Worm (Caenorhabditis elegans) whole organism, young adult: ENCODE results near the gene lips-13.

ENCODE experiments used
- B0261.1 ChIP-seq: sonication (generic microtip); optimal IDR thresholded peaks from 2 replicates; lab custom pipeline; 2016; ENCODE audit warnings: mild to moderate bottlenecking, missing genetic modification characterization, moderate library complexity, missing compliant biosample characterization
- B0336.3 ChIP-seq: fragments of 200-800 bp; sonication (Bioruptor generic); IDR thresholded peaks from 2 replicates; pipeline ENCODE4 v1.3.6; 2022; ENCODE audit warnings: missing genetic modification characterization, missing compliant biosample characterization
- C06A6.2 ChIP-seq: fragments of 200-800 bp; sonication (Bioruptor generic); conservative IDR thresholded peaks from 2 replicates; pipeline ENCODE4 v1.3.6; 2022; ENCODE audit warnings: missing genetic modification characterization, missing compliant biosample characterization
- D2030.7 ChIP-seq: fragments of 200-800 bp; sonication (Bioruptor generic); IDR thresholded peaks from 2 replicates; pipeline ENCODE4 v1.3.6; 2022; ENCODE audit warnings: missing genetic modification reagents, missing genetic modification characterization, missing compliant biosample characterization
- F39B2.1 ChIP-seq: fragments of 200-800 bp; sonication (Bioruptor generic); IDR thresholded peaks from 2 replicates; pipeline ENCODE4 v1.3.6; 2022; ENCODE audit warnings: missing genetic modification reagents, missing genetic modification characterization, missing compliant biosample characterization
- K12H6.12 ChIP-seq: fragments of 200-800 bp; sonication (Bioruptor generic); optimal IDR thresholded peaks from 2 replicates; lab custom pipeline; 2018; ENCODE audit warnings: mild to moderate bottlenecking, missing genetic modification characterization, missing compliant biosample characterization
- T26A5.8 ChIP-seq: sonication (generic microtip); optimal IDR thresholded peaks from 2 replicates; lab custom pipeline; 2016; ENCODE audit warnings: missing genetic modification characterization, missing compliant biosample characterization
- Y53F4B.3 ChIP-seq: fragments of 200-800 bp; sonication (Bioruptor generic); IDR thresholded peaks from 2 replicates; pipeline ENCODE4 v1.3.6; 2022; ENCODE audit warnings: missing genetic modification reagents, missing genetic modification characterization, missing compliant biosample characterization
- Y56A3A.18 ChIP-seq: fragments of 200-800 bp; sonication (Bioruptor generic); IDR thresholded peaks from 2 replicates; pipeline ENCODE4 v1.3.6; 2022; ENCODE audit warnings: missing genetic modification reagents, missing genetic modification characterization, missing compliant biosample characterization
- cebp-1 ChIP-seq, 2 experiments: fragments of 200-800 bp in 1 of 2; sonication (Bioruptor generic) in 1 of 2; sonication (generic microtip) in 1 of 2; IDR thresholded peaks in 1 of 2; optimal IDR thresholded peaks in 1 of 2; 2 replicates each; pipeline versions ENCODE4 v1.3.6 to Lab custom; 2017 to 2022; ENCODE audit warnings: missing compliant biosample characterization in 2 of 2, missing genetic modification characterization in 2 of 2, mild to moderate bottlenecking in 1 of 2, missing genetic modification reagents in 1 of 2, moderate library complexity in 1 of 2
- ceh-100 ChIP-seq: fragments of 200-800 bp; sonication (Bioruptor generic); IDR thresholded peaks from 2 replicates; pipeline ENCODE4 v1.3.6; 2022; ENCODE audit warnings: missing genetic modification reagents, missing genetic modification characterization, missing compliant biosample characterization
- ceh-58 ChIP-seq: fragments of 200-800 bp; sonication (Bioruptor generic); IDR thresholded peaks from 2 replicates; pipeline ENCODE4 v1.3.6; 2022; ENCODE audit warnings: missing genetic modification characterization, missing compliant biosample characterization
- dox-1 ChIP-seq: fragments of 200-800 bp; sonication (Bioruptor generic); IDR thresholded peaks from 2 replicates; pipeline ENCODE4 v1.3.6; 2022; ENCODE audit warnings: missing genetic modification reagents, missing genetic modification characterization, missing compliant biosample characterization
- efl-1 ChIP-seq: fragments of 150-350 bp; optimal IDR thresholded peaks from 2 replicates; lab custom pipeline; 2014; ENCODE audit warnings: missing biosample characterization, missing genetic modification reagents, missing genetic modification characterization
- ets-4 ChIP-seq: fragments of 200-800 bp; sonication (Bioruptor generic); optimal IDR thresholded peaks from 2 replicates; lab custom pipeline; 2018; ENCODE audit warnings: mild to moderate bottlenecking, missing genetic modification characterization, missing compliant biosample characterization
- fkh-3 ChIP-seq: sonication (generic microtip); optimal IDR thresholded peaks from 2 replicates; lab custom pipeline; 2016; ENCODE audit warnings: mild to moderate bottlenecking, missing genetic modification characterization, missing compliant biosample characterization
- him-1 ChIP-seq: sonication (generic microtip); optimal IDR thresholded peaks from 2 replicates; lab custom pipeline; 2016; ENCODE audit warnings: missing genotype, missing genetic modification reagents, missing genetic modification characterization, missing compliant biosample characterization
- hmg-1.2 ChIP-seq: fragments of 200-800 bp; sonication (Bioruptor generic); IDR thresholded peaks from 2 replicates; pipeline ENCODE4 v1.3.6; 2022; ENCODE audit warnings: missing genetic modification reagents, missing genetic modification characterization, missing compliant biosample characterization
- hsf-1 ChIP-seq: fragments of 200-800 bp; sonication (Bioruptor generic); IDR thresholded peaks from 2 replicates; pipeline ENCODE4 v1.3.6; 2022; ENCODE audit warnings: missing genetic modification reagents, missing genetic modification characterization, missing compliant biosample characterization
- let-607 ChIP-seq, 2 experiments: fragments of 200-800 bp in 1 of 2; sonication (Bioruptor generic) in 1 of 2; sonication (generic microtip) in 1 of 2; optimal IDR thresholded peaks; 2 replicates each; lab custom pipeline; 2016 to 2018; ENCODE audit warnings: mild to moderate bottlenecking in 2 of 2, missing compliant biosample characterization in 2 of 2, missing genetic modification characterization in 2 of 2, moderate library complexity in 2 of 2, missing genotype in 1 of 2
- lir-1 ChIP-seq: fragments of 200-800 bp; sonication (Bioruptor generic); conservative IDR thresholded peaks from 2 replicates; pipeline ENCODE4 v1.3.6; 2022; ENCODE audit warnings: missing genetic modification reagents, missing genetic modification characterization, missing compliant biosample characterization
- lsl-1 ChIP-seq: fragments of 200-800 bp; sonication (Bioruptor generic); optimal IDR thresholded peaks from 2 replicates; lab custom pipeline; 2018; ENCODE audit warnings: mild to moderate bottlenecking, missing genetic modification characterization, moderate library complexity, missing compliant biosample characterization
- lsy-27 ChIP-seq: sonication (generic microtip); optimal IDR thresholded peaks from 2 replicates; lab custom pipeline; 2017; ENCODE audit warnings: missing genetic modification characterization, mild to moderate bottlenecking, missing compliant biosample characterization, antibody characterized with exemption, missing genotype, borderline replicate concordance; ENCODE audit not compliant: insufficient read depth
- madf-3 ChIP-seq: fragments of 200-800 bp; sonication (Bioruptor generic); IDR thresholded peaks from 2 replicates; pipeline ENCODE4 v1.3.6; 2022; ENCODE audit warnings: missing genetic modification reagents, missing genetic modification characterization, missing compliant biosample characterization
- madf-6 ChIP-seq: fragments of 200-800 bp; sonication (Bioruptor generic); IDR thresholded peaks from 2 replicates; pipeline ENCODE4 v1.3.6; 2022; ENCODE audit warnings: missing genetic modification reagents, missing genetic modification characterization, missing compliant biosample characterization
- madf-8 ChIP-seq: fragments of 200-800 bp; sonication (Bioruptor generic); conservative IDR thresholded peaks from 2 replicates; pipeline ENCODE4 v1.3.6; 2022; ENCODE audit warnings: missing genetic modification reagents, missing genetic modification characterization, missing compliant biosample characterization
- mcd-1 ChIP-seq: fragments of 200-800 bp; sonication (Bioruptor generic); IDR thresholded peaks from 2 replicates; pipeline ENCODE4 v1.3.6; 2022; ENCODE audit warnings: missing genetic modification reagents, missing genetic modification characterization, missing compliant biosample characterization
- nfyb-1 ChIP-seq: fragments of 200-800 bp; sonication (Bioruptor generic); IDR thresholded peaks from 2 replicates; pipeline ENCODE4 v1.3.6; 2022; ENCODE audit warnings: missing genetic modification reagents, missing genetic modification characterization, missing compliant biosample characterization
- nhr-80 ChIP-seq: sonication (generic microtip); optimal IDR thresholded peaks from 2 replicates; lab custom pipeline; 2016; ENCODE audit warnings: missing genetic modification characterization, missing compliant biosample characterization
- nhr-90 ChIP-seq: sonication (generic microtip); optimal IDR thresholded peaks from 2 replicates; lab custom pipeline; 2016; ENCODE audit warnings: missing genotype, mild to moderate bottlenecking, missing genetic modification characterization, missing compliant biosample characterization
- snpc-1.1 ChIP-seq: sonication (generic microtip); optimal IDR thresholded peaks from 2 replicates; lab custom pipeline; 2017; ENCODE audit warnings: missing genetic modification characterization, mild to moderate bottlenecking, missing compliant biosample characterization, antibody characterized with exemption, moderate library complexity, missing genotype, missing genetic modification reagents; ENCODE audit not compliant: insufficient read depth
- snpc-1.3 ChIP-seq: sonication (generic microtip); optimal IDR thresholded peaks from 2 replicates; lab custom pipeline; 2017; ENCODE audit warnings: missing genetic modification characterization, mild to moderate bottlenecking, missing compliant biosample characterization, antibody characterized with exemption, moderate library complexity, missing genotype, missing genetic modification reagents; ENCODE audit not compliant: insufficient read depth
- snpc-4 ChIP-seq, 5 experiments: fragments of 150-350 bp in 1 of 5; sonication (generic microtip) in 4 of 5; optimal IDR thresholded peaks; 2 replicates each; lab custom pipeline; 2014 to 2018; ENCODE audit warnings: missing genetic modification characterization in 5 of 5, missing biosample characterization in 3 of 5, antibody characterized with exemption in 2 of 5, mild to moderate bottlenecking in 2 of 5, missing compliant biosample characterization in 2 of 5, missing genotype in 2 of 5, moderate library complexity in 2 of 5, missing genetic modification reagents in 1 of 5
- tlf-1 ChIP-seq: fragments of 200-800 bp; sonication (Bioruptor generic); optimal IDR thresholded peaks from 2 replicates; lab custom pipeline; 2018; ENCODE audit warnings: mild to moderate bottlenecking, missing genetic modification characterization, missing compliant biosample characterization
- xnd-1 ChIP-seq: sonication (generic microtip); optimal IDR thresholded peaks from 2 replicates; lab custom pipeline; 2016; ENCODE audit warnings: missing genotype, missing genetic modification reagents, missing genetic modification characterization, missing compliant biosample characterization
- zfh-2 ChIP-seq: fragments of 200-800 bp; sonication (Bioruptor generic); conservative IDR thresholded peaks from 2 replicates; pipeline ENCODE4 v1.3.6; 2022; ENCODE audit warnings: missing genetic modification reagents, missing genetic modification characterization, missing compliant biosample characterization
- ztf-3 ChIP-seq: fragments of 200-800 bp; sonication (Bioruptor generic); optimal IDR thresholded peaks from 2 replicates; lab custom pipeline; 2018; ENCODE audit warnings: mild to moderate bottlenecking, missing genetic modification characterization, missing compliant biosample characterization

lips-13 gene

DNA sequence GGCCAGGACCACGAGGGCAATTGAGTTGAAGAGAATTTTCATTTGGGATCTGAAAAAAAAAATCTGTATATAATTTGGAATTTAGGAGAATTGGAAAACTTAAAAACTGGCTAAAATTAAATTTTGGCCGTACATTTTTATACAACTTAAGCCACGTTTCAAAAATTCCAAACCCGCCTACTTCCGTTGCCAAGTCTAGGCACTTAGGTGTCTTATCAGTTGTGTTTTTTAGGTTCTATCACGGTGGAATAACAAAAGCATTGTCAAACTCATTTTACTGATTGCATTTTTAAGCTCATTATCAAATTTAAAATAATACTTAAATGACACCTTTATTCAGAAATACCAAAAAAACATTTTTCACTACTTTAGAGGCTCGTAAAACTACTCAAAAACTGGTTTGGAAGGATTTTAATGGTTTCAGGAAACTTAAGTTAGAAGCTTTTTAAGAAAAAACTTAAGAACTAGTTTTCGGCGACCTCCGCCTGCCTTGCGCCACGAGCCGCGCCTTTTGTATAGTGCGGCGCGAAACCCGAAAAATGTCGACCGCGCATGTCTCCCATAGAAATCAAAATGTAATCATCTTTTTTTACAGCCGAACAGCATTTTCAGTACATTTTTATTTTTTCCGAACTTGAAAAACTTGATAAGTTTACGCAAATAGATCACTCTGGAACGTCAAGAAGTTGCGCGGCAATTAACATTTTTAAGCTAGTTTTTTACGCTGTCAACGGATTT is at the start of gene lips-13:
Gene lips-13 (minus strand): TSS at position 51 of the 738 bp plus-strand sequence.
- TF ChIP-seq ztf-3 (GFP tag; lab: Kevin White, UChicago), result no peak
- TF ChIP-seq snpc-1.3, result no peak
- peak; percentile 41 for TF ChIP-seq snpc-4 (GFP tag; optimal IDR thresholded peaks at IDR 0.05; lab: Kevin White, UChicago)
- TF ChIP-seq snpc-4 (tag; optimal IDR thresholded peaks at IDR 0.05; lab: Kevin White, UChicago), result peak in 3 of 4 experiments; percentile 45 to 86 (median 86)
- TF ChIP-seq nhr-90 (tag; lab: Kevin White, UChicago), result no peak
- TF ChIP-seq K12H6.12 (tag; lab: Kevin White, UChicago), result no peak
- TF ChIP-seq snpc-1.1 (tag; lab: Kevin White, UChicago), result peak; percentile 46
- TF ChIP-seq hmg-1.2 (GFP tag; lab: Robert Waterston, UW), result peak; percentile 46
- no peak for TF ChIP-seq ets-4 (GFP tag; lab: Kevin White, UChicago)

DNA sequence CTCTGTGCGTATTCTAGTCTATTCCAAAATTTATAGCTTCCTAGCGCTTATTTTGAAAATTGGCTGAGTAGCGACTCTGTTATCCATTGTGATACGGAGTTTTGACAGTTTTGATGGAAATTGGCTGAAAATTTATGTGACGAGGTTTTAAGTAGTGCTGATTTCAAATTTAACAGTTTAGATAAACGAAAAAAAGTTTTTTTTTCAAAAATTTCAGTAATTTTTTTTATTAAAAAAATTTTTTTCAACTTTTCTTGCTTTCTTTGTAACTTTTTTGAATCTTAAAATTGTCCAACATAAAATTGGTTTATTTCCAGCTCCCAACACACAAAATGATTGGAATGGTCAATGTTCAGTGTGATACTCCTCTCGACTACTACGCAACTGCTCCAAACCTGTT is 45.4 kb upstream of the lips-13 start, which contains the start of gene T23F4.2:
Gene T23F4.2 (plus strand): TSS at position 301 of the 400 bp plus-strand sequence.
- TF ChIP-seq T26A5.8 (tag; lab: Kevin White, UChicago) (no peak), ceh-100 (GFP tag; lab: Robert Waterston, UW) (no peak), mcd-1 (GFP tag; lab: Robert Waterston, UW) (no peak), zfh-2 (GFP tag; lab: Robert Waterston, UW) (no peak), B0261.1 (tag; lab: Kevin White, UChicago) (no peak), lir-1 (GFP tag; lab: Robert Waterston, UW) (no peak), F39B2.1 (GFP tag; lab: Robert Waterston, UW) (no peak), ceh-58 (GFP tag; lab: Robert Waterston, UW) (no peak)

DNA sequence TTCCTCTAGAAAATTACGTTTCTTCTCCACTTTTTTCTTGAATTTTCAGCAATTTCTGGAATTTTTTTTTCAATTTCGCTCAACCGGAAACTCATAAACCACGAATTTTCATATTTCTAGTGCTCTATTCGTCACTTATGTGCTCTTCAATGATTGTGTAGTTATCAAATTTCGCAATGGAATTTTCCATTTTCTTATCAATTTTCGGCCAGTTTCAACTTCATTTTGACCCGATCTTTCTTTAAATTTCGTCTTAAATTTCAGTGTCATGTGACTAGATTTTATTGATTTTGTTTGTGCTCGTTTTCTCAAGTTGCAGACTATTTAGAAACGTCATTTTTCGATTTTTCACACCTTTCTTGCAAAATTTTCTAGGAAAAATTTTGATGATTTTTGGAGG is 41.9 kb upstream of the lips-13 start:
- TF ChIP-seq him-1 (tag; lab: Kevin White, UChicago), result no peak
- peak; percentile 75; the same call in 1 of the 2 replicates for TF ChIP-seq cebp-1 (GFP tag; IDR thresholded peaks at IDR 0.05; lab: Robert Waterston, UW)
- peak; percentile 83 for TF ChIP-seq cebp-1 (tag; optimal IDR thresholded peaks at IDR 0.05; lab: Kevin White, UChicago)
- TF ChIP-seq nhr-80 (tag; lab: Kevin White, UChicago), result peak; percentile 80
- TF ChIP-seq Y56A3A.18 (GFP tag; lab: Robert Waterston, UW), result no peak
- TF ChIP-seq let-607 (tag; optimal IDR thresholded peaks at IDR 0.05; lab: Kevin White, UChicago), result no peak
- no peak for TF ChIP-seq lsy-27 (tag; lab: Kevin White, UChicago)

DNA sequence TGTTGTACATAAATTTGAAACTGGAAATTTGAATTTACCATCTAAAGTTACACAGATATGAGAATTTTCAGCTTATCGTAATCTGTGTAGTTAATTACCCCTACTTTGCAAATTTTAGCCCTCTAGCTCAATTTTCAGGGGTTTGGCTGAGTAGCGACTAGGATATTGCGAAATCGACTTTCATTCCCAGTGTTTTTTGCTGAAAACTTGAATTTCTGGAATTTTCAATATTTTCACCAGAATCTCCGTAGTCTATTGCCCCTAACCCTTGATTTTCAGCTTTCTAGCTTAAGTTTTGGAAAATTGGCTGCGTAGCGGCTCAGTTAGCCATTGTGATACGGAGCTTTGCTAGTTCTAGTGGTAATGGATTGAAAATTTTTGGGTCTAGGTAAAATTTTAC is 39.3 kb upstream of the lips-13 start:
- TF ChIP-seq cebp-1 (GFP tag; IDR thresholded peaks at IDR 0.05; lab: Robert Waterston, UW) (no peak), cebp-1 (tag; optimal IDR thresholded peaks at IDR 0.05; lab: Kevin White, UChicago) (peak; percentile 76), nfyb-1 (GFP tag; lab: Robert Waterston, UW) (no peak)

DNA sequence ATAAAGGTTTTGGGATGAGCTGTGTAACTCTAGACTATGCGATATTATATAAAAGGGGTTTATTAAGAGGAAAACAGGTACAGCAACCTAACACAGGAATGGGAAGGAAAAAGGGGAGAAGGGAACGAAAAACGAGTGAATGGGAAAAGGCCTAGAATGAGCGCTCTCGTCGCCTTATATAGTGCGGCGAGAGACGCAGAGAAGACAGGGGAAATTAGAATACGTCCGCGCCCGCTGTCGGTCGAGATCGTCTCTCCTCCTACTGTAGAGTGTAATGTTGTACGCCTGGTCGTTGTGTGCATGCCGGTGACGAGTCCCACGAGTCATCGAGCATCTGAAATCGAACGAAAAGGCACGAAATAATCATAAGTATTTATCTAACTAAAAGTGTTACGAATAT is 35.5 kb upstream of the lips-13 start:
- peak; percentile 41; the same call in 1 of the 2 replicates for TF ChIP-seq dox-1
- no peak for TF ChIP-seq K12H6.12 (tag; lab: Kevin White, UChicago)
- peak; percentile 23 for TF ChIP-seq efl-1
- peak; percentile 96 for TF ChIP-seq madf-6 (GFP tag; lab: Robert Waterston, UW)
- TF ChIP-seq hsf-1 (GFP tag; lab: Robert Waterston, UW), result peak; percentile 30; the same call in 1 of the 2 replicates
- TF ChIP-seq lsl-1 (GFP tag; lab: Kevin White, UChicago), result peak; percentile 44
- TF ChIP-seq fkh-3 (tag; lab: Kevin White, UChicago), result no peak
- TF ChIP-seq B0336.3 (GFP tag; lab: Robert Waterston, UW), result no peak
- no peak for TF ChIP-seq D2030.7 (GFP tag; lab: Robert Waterston, UW)
- no peak for TF ChIP-seq tlf-1 (GFP tag; lab: Kevin White, UChicago)
- peak; percentile 41 for TF ChIP-seq mcd-1 (GFP tag; lab: Robert Waterston, UW)
- TF ChIP-seq ceh-58 (GFP tag; lab: Robert Waterston, UW), result no peak
- TF ChIP-seq zfh-2 (GFP tag; lab: Robert Waterston, UW), result no peak
- no peak for TF ChIP-seq C06A6.2 (GFP tag; lab: Robert Waterston, UW)
- TF ChIP-seq madf-8 (GFP tag; lab: Robert Waterston, UW), result peak; percentile 89
- TF ChIP-seq xnd-1 (tag; lab: Kevin White, UChicago), result peak; percentile 71
- TF ChIP-seq madf-3 (GFP tag; lab: Robert Waterston, UW), result 0 out of 2 replicates have a peak, but pooled peaks have one; percentile 49
- TF ChIP-seq Y53F4B.3, result no peak
